Worm (Caenorhabditis elegans) whole organism, young adult: Measurements from ENCODE around the gene srt-55.

Experiments used
- akir-1 ChIP-seq: fragments of 200-800 bp; sonication (Bioruptor generic); optimal IDR thresholded peaks from 2 replicates; lab custom pipeline; 2018; ENCODE audit warnings: mild to moderate bottlenecking, missing genetic modification characterization, moderate library complexity, missing compliant biosample characterization
- aptf-2 ChIP-seq: fragments of 200-800 bp; sonication (Bioruptor generic); conservative IDR thresholded peaks from 2 replicates; pipeline ENCODE4 v1.3.6; 2022; ENCODE audit warnings: missing genetic modification reagents, missing genetic modification characterization, missing compliant biosample characterization
- atf-7 ChIP-seq: sonication (generic microtip); optimal IDR thresholded peaks from 2 replicates; lab custom pipeline; 2017; ENCODE audit warnings: mild to moderate bottlenecking, missing genetic modification characterization, missing compliant biosample characterization
- egl-18 ChIP-seq: fragments of 200-800 bp; sonication (Bioruptor generic); IDR thresholded peaks from 2 replicates; pipeline ENCODE4 v1.3.6; 2022; ENCODE audit warnings: missing genetic modification reagents, missing genetic modification characterization, missing compliant biosample characterization
- mel-28 ChIP-seq: sonication (generic microtip); optimal IDR thresholded peaks from 2 replicates; lab custom pipeline; 2016; ENCODE audit warnings: borderline replicate concordance, mild to moderate bottlenecking, missing genetic modification characterization, missing compliant biosample characterization
- pha-4 ChIP-seq: fragments of 150-350 bp; sonication (generic microtip); optimal IDR thresholded peaks from 2 replicates; lab custom pipeline; 2014; ENCODE audit warnings: missing biosample characterization, missing genetic modification reagents, missing genetic modification characterization
- tbx-9 ChIP-seq: sonication (generic microtip); optimal IDR thresholded peaks from 2 replicates; lab custom pipeline; 2016; ENCODE audit warnings: borderline replicate concordance, missing genetic modification characterization, inconsistent platforms, missing compliant biosample characterization
- tlf-1 ChIP-seq: fragments of 200-800 bp; sonication (Bioruptor generic); optimal IDR thresholded peaks from 2 replicates; lab custom pipeline; 2018; ENCODE audit warnings: mild to moderate bottlenecking, missing genetic modification characterization, missing compliant biosample characterization

DNA sequence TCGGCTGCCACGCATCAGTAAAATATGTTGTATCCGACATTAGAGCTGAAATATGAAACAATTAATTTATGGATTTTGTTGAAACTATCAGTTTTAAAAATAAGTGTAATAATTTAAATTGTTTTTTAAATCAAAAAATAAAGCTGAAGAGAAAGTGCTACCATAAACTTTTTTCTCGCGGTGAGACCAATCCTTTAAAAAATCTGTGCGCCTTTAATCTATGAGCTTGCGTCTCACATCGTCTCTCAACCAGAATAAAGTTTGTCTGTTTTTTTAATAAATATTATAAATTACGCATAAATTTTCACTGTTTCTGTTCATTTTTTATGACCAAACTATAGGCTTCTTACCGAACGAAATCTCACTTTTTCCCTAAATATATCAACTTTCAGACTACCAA is 23.0 kb downstream of the srt-55 start, which contains the start of gene T16H12.3:
- TF ChIP-seq aptf-2 (GFP tag; lab: Robert Waterston, UW) = no peak
- TF ChIP-seq tbx-9 (tag; lab: Kevin White, UChicago) = no peak
- no peak for TF ChIP-seq mel-28 (tag; lab: Kevin White, UChicago)
- no peak for TF ChIP-seq egl-18 (GFP tag; lab: Robert Waterston, UW)
- no peak for TF ChIP-seq akir-1 (GFP tag; lab: Kevin White, UChicago)
- TF ChIP-seq pha-4 = no peak
- TF ChIP-seq tlf-1 (GFP tag; lab: Kevin White, UChicago) = no peak
- no peak for TF ChIP-seq atf-7 (tag; lab: Kevin White, UChicago)
